Fruit fly (Drosophila melanogaster) whole organism, embryonic: ENCODE measurements around the gene Hem.

Experiments
- Awh ChIP-seq: fragments of 200-800 bp; sonication (Bioruptor generic); IDR thresholded peaks from 2 replicates; pipeline ENCODE4, ENCODE4 v1.3.6; 2022; ENCODE audit warnings: missing biosample characterization, missing genetic modification characterization
- Bgb ChIP-seq: fragments of 200-800 bp; sonication (Bioruptor generic); IDR thresholded peaks from 2 replicates; pipeline ENCODE4 v1.3.6; 2022; ENCODE audit warnings: missing biosample characterization, missing genetic modification characterization; ENCODE audit not compliant: partially characterized antibody
- CG10147 ChIP-seq: fragments of 200-800 bp; sonication (Bioruptor generic); optimal IDR thresholded peaks from 2 replicates; lab custom pipeline; 2019; ENCODE audit warnings: missing biosample characterization, mild to moderate bottlenecking, missing genetic modification characterization, moderate library complexity
- CG10209 ChIP-seq: fragments of 200-800 bp; sonication (Bioruptor generic); optimal IDR thresholded peaks from 3 replicates; lab custom pipeline; 2017; ENCODE audit warnings: missing biosample characterization, mild to moderate bottlenecking, missing genetic modification characterization, missing genetic modification reagents
- CG10462 ChIP-seq: fragments of 200-800 bp; sonication (Bioruptor generic); optimal IDR thresholded peaks from 2 replicates; lab custom pipeline; 2016; ENCODE audit warnings: missing biosample characterization, missing genetic modification characterization
- CG11723 ChIP-seq: fragments of 200-800 bp; sonication (Bioruptor generic); optimal IDR thresholded peaks from 2 replicates; lab custom pipeline; 2017; ENCODE audit warnings: missing biosample characterization, mild to moderate bottlenecking, missing genetic modification characterization
- CG12219 ChIP-seq: fragments of 200-800 bp; sonication (Bioruptor generic); optimal IDR thresholded peaks from 3 replicates; lab custom pipeline; 2018; ENCODE audit warnings: missing biosample characterization, mild to moderate bottlenecking, missing genetic modification characterization
- CG13287 ChIP-seq: fragments of 200-800 bp; sonication (Bioruptor generic); IDR thresholded peaks from 2 replicates; pipeline ENCODE4 v1.3.6; 2022; ENCODE audit warnings: missing biosample characterization, missing genetic modification characterization; ENCODE audit not compliant: partially characterized antibody
- CG13296 ChIP-seq: fragments of 200-800 bp; sonication (Bioruptor generic); optimal IDR thresholded peaks from 3 replicates; lab custom pipeline; 2018; ENCODE audit warnings: missing biosample characterization, mild to moderate bottlenecking, missing genetic modification characterization
- CG15514 ChIP-seq: fragments of 200-800 bp; sonication (Bioruptor generic); optimal IDR thresholded peaks from 3 replicates; lab custom pipeline; 2017; ENCODE audit warnings: missing biosample characterization, missing genetic modification characterization, mild to moderate bottlenecking, moderate library complexity, missing genetic modification reagents
- CG2120 ChIP-seq: fragments of 200-800 bp; sonication (Bioruptor generic); optimal IDR thresholded peaks from 3 replicates; lab custom pipeline; 2016; ENCODE audit warnings: missing biosample characterization, missing genetic modification characterization
- CG31224 ChIP-seq: fragments of 200-800 bp; sonication (Bioruptor generic); IDR thresholded peaks from 2 replicates; pipeline ENCODE4 v1.3.6; 2022; ENCODE audit warnings: missing biosample characterization, missing genetic modification characterization
- CG32532 ChIP-seq: fragments of 200-800 bp; sonication (Bioruptor generic); IDR thresholded peaks from 2 replicates; pipeline ENCODE4 v1.3.6; 2022; ENCODE audit warnings: missing biosample characterization, missing genetic modification characterization
- CG32772 ChIP-seq: fragments of 200-800 bp; sonication (Bioruptor generic); IDR thresholded peaks from 2 replicates; pipeline ENCODE4 v1.3.6; 2022; ENCODE audit warnings: missing biosample characterization, missing genetic modification characterization
- CG3838 ChIP-seq: fragments of 200-800 bp; sonication (Bioruptor generic); optimal IDR thresholded peaks from 3 replicates; lab custom pipeline; 2016; ENCODE audit warnings: missing biosample characterization, missing genetic modification characterization
- CG3847 ChIP-seq: fragments of 200-800 bp; sonication (Bioruptor generic); IDR thresholded peaks from 2 replicates; pipeline ENCODE4 v1.3.6; 2022; ENCODE audit warnings: missing biosample characterization, missing genetic modification characterization
- CG3995 ChIP-seq: fragments of 200-800 bp; sonication (Bioruptor generic); optimal IDR thresholded peaks from 3 replicates; lab custom pipeline; 2016; ENCODE audit warnings: missing biosample characterization, missing genetic modification characterization
- CG4617 ChIP-seq: fragments of 200-800 bp; sonication (Bioruptor generic); optimal IDR thresholded peaks from 3 replicates; lab custom pipeline; 2016; ENCODE audit warnings: missing biosample characterization, missing genetic modification characterization, borderline replicate concordance
- CG5953 ChIP-seq: fragments of 200-800 bp; sonication (Bioruptor generic); IDR thresholded peaks from 2 replicates; pipeline ENCODE4 v1.3.6; 2022; ENCODE audit warnings: missing biosample characterization, missing genetic modification characterization
- CG6765 ChIP-seq: fragments of 200-800 bp; sonication (Bioruptor generic); optimal IDR thresholded peaks from 3 replicates; lab custom pipeline; 2017; ENCODE audit warnings: missing biosample characterization, mild to moderate bottlenecking, missing genetic modification characterization
- CG8478 ChIP-seq: fragments of >200 bp; optimal IDR thresholded peaks from 2 replicates; lab custom pipeline; 2018
- CTCF ChIP-seq: fragments of 200-800 bp; sonication (Bioruptor generic); optimal IDR thresholded peaks from 2 replicates; lab custom pipeline; 2017; ENCODE audit warnings: missing biosample characterization, mild to moderate bottlenecking, missing genetic modification characterization, moderate library complexity
- Camta ChIP-seq: fragments of 200-800 bp; sonication (Bioruptor generic); optimal IDR thresholded peaks from 2 replicates; lab custom pipeline; 2016; ENCODE audit warnings: missing biosample characterization, missing genetic modification characterization
- Dad ChIP-seq: fragments of 200-800 bp; sonication (Bioruptor generic); optimal IDR thresholded peaks from 3 replicates; lab custom pipeline; 2016; ENCODE audit warnings: missing biosample characterization, missing genetic modification characterization
- Deaf1 ChIP-seq: fragments of 200-800 bp; optimal IDR thresholded peaks from 3 replicates; lab custom pipeline; 2019; ENCODE audit warnings: missing biosample characterization, mild to moderate bottlenecking, missing genetic modification characterization, moderate library complexity
- Dek ChIP-seq: fragments of 200-800 bp; sonication (Bioruptor generic); optimal IDR thresholded peaks from 3 replicates; lab custom pipeline; 2019; ENCODE audit warnings: missing biosample characterization, mild to moderate bottlenecking, missing genetic modification characterization, moderate library complexity
- HmgZ ChIP-seq: fragments of 200-800 bp; sonication (Bioruptor generic); optimal IDR thresholded peaks from 2 replicates; lab custom pipeline; 2018; ENCODE audit warnings: missing biosample characterization, mild to moderate bottlenecking, missing genetic modification characterization
- Hmr ChIP-seq: fragments of 200-800 bp; sonication (Bioruptor generic); optimal IDR thresholded peaks from 3 replicates; lab custom pipeline; 2017; ENCODE audit warnings: mild to moderate bottlenecking, missing biosample characterization, missing genetic modification reagents, missing genetic modification characterization
- Hsf ChIP-seq: fragments of 200-800 bp; sonication (Bioruptor generic); optimal IDR thresholded peaks from 3 replicates; lab custom pipeline; 2016; ENCODE audit warnings: missing biosample characterization, missing genetic modification characterization
- Med ChIP-seq: fragments of 200-800 bp; sonication (Bioruptor generic); peaks from one replicate; lab custom pipeline; 2016; ENCODE audit warnings: missing biosample characterization, missing genetic modification characterization, mild to moderate bottlenecking, inconsistent platforms, moderate library complexity
- Mrtf ChIP-seq: fragments of 200-800 bp; sonication (Bioruptor generic); IDR thresholded peaks from 3 replicates; pipeline ENCODE4 v1.3.6; 2022; ENCODE audit warnings: missing biosample characterization, missing genetic modification characterization
- Neu2 ChIP-seq: fragments of 200-800 bp; sonication (Bioruptor generic); optimal IDR thresholded peaks from 3 replicates; lab custom pipeline; 2016; ENCODE audit warnings: missing biosample characterization, missing genetic modification characterization, borderline replicate concordance
- Side ChIP-seq: fragments of 200-800 bp; sonication (Bioruptor generic); optimal IDR thresholded peaks from 2 replicates; lab custom pipeline; 2016; ENCODE audit warnings: missing biosample characterization, missing genetic modification characterization
- Stat92E ChIP-seq, 3 experiments: fragments of >200 bp in 2 of 3; fragments of 200-800 bp in 1 of 3; sonication (Bioruptor generic) in 1 of 3; optimal IDR thresholded peaks; 2 replicates each; lab custom pipeline; 2017 to 2019; ENCODE audit warnings: missing biosample characterization in 3 of 3, missing genetic modification characterization in 3 of 3, mild to moderate bottlenecking in 1 of 3, moderate library complexity in 1 of 3
- disco-r ChIP-seq: fragments of 200-800 bp; sonication (Bioruptor generic); optimal IDR thresholded peaks from 2 replicates; lab custom pipeline; 2016; ENCODE audit warnings: missing biosample characterization, missing genetic modification characterization
- ewg ChIP-seq: fragments of 200-800 bp; sonication (Bioruptor generic); optimal IDR thresholded peaks from 3 replicates; lab custom pipeline; 2017; ENCODE audit warnings: mild to moderate bottlenecking, missing biosample characterization, missing genetic modification reagents, missing genetic modification characterization
- fu2 ChIP-seq: fragments of 200-800 bp; sonication (Bioruptor generic); optimal IDR thresholded peaks from 2 replicates; lab custom pipeline; 2016; ENCODE audit warnings: missing biosample characterization, missing genetic modification characterization
- kah ChIP-seq: fragments of 200-800 bp; sonication (Bioruptor generic); optimal IDR thresholded peaks from 2 replicates; lab custom pipeline; 2018; ENCODE audit warnings: missing biosample characterization, mild to moderate bottlenecking, missing genetic modification characterization
- lbe ChIP-seq: fragments of 200-800 bp; sonication (Bioruptor generic); optimal IDR thresholded peaks from 2 replicates; lab custom pipeline; 2016; ENCODE audit warnings: missing biosample characterization, mild to moderate bottlenecking, missing genetic modification characterization
- lola ChIP-seq, 3 experiments: fragments of >200 bp in 2 of 3; fragments of 200-800 bp in 1 of 3; sonication (Bioruptor generic) in 1 of 3; optimal IDR thresholded peaks; 2 replicates each; lab custom pipeline; 2017 to 2019; ENCODE audit warnings: missing biosample characterization in 3 of 3, missing genetic modification characterization in 3 of 3, mild to moderate bottlenecking in 1 of 3, moderate library complexity in 1 of 3
- nmo ChIP-seq: fragments of 200-800 bp; sonication (Bioruptor generic); optimal IDR thresholded peaks from 2 replicates; lab custom pipeline; 2018; ENCODE audit warnings: missing biosample characterization, mild to moderate bottlenecking, missing genetic modification characterization, moderate library complexity
- pan ChIP-seq, 4 experiments: fragments of >200 bp in 3 of 4; fragments of 200-800 bp in 1 of 4; sonication (Bioruptor generic) in 1 of 4; optimal IDR thresholded peaks in 3 of 4; IDR thresholded peaks in 1 of 4; 2 replicates each; pipeline versions ENCODE4 v1.3.6 to Lab custom; 2017 to 2022; ENCODE audit warnings: missing biosample characterization in 2 of 4, missing genetic modification characterization in 2 of 4, mixed read lengths in 1 of 4
- pnt ChIP-seq: fragments of 200-800 bp; sonication (Bioruptor generic); optimal IDR thresholded peaks from 3 replicates; lab custom pipeline; 2016; ENCODE audit warnings: missing biosample characterization, missing genetic modification characterization
- pum ChIP-seq: fragments of 200-800 bp; sonication (Bioruptor generic); optimal IDR thresholded peaks from 2 replicates; lab custom pipeline; 2016; ENCODE audit warnings: missing biosample characterization, missing genetic modification characterization
- seq ChIP-seq: fragments of 200-800 bp; sonication (Bioruptor generic); IDR thresholded peaks from 2 replicates; pipeline ENCODE4 v1.3.6; 2022; ENCODE audit warnings: missing biosample characterization, missing genetic modification characterization
- tll ChIP-seq, 2 experiments: fragments of 200-800 bp in 1 of 2; fragments of >200 bp in 1 of 2; sonication (Bioruptor generic) in 1 of 2; optimal IDR thresholded peaks; 2 replicates each; lab custom pipeline; 2017 to 2019; ENCODE audit warnings: missing biosample characterization in 2 of 2, missing genetic modification characterization in 2 of 2, mild to moderate bottlenecking in 1 of 2, moderate library complexity in 1 of 2
- vnd ChIP-seq: fragments of 200-800 bp; sonication (Bioruptor generic); IDR thresholded peaks from 3 replicates; pipeline ENCODE4 v1.3.6; 2022; ENCODE audit warnings: missing biosample characterization, missing genetic modification characterization; ENCODE audit not compliant: partially characterized antibody
- wor ChIP-seq: fragments of 200-800 bp; sonication (Bioruptor generic); IDR thresholded peaks from 2 replicates; pipeline ENCODE4 v1.3.6; 2022; ENCODE audit warnings: missing biosample characterization, missing genetic modification characterization
- zfh2 ChIP-seq: fragments of 200-800 bp; sonication (Bioruptor generic); optimal IDR thresholded peaks from 2 replicates; lab custom pipeline; 2016; ENCODE audit warnings: missing biosample characterization, missing genetic modification characterization

Hem gene

dm6 chr3L:22262797-22263423 is 25.1 kb downstream of the Hem start, which contains the start of the genes Rich and Ddx1 (continued):
- TF ChIP-seq CG32772 (GFP tag; lab: Robert Waterston, UW) (0 out of 2 replicates have a peak, but pooled peaks have one; percentile 13), CG10462 (GFP tag; lab: Kevin White, UChicago) (peak; percentile 33), tll (GFP tag; optimal IDR thresholded peaks at IDR 0.05; lab: Kevin White, UChicago) (peak in 1 of 2 experiments; percentile 81), CG3847 (GFP tag; lab: Robert Waterston, UW) (peak; percentile 65), vnd (GFP tag; lab: Robert Waterston, UW) (no peak), Dek (peak; percentile 34), CG32532 (GFP tag; lab: Robert Waterston, UW) (no peak; the same call in 1 of the 2 replicates), Awh (GFP tag; lab: Robert Waterston, UW) (no peak), Camta (peak; percentile 13), CG3995 (GFP tag; lab: Kevin White, UChicago) (peak; percentile 45), CG31224 (GFP tag; lab: Robert Waterston, UW) (no peak), ewg (GFP tag; lab: Kevin White, UChicago) (peak; percentile 56), CG10209 (GFP tag; lab: Kevin White, UChicago) (peak; percentile 54), CG6765 (GFP tag; lab: Kevin White, UChicago) (no peak), Stat92E (GFP tag; optimal IDR thresholded peaks at IDR 0.05; lab: Kevin White, UChicago) (no peak), CG8478 (lab: Kevin White, UChicago) (no peak), Bgb (no peak), kah (GFP tag; lab: Kevin White, UChicago) (peak; percentile 37), pum (GFP tag; lab: Kevin White, UChicago) (peak; percentile 19), CG15514 (GFP tag; lab: Kevin White, UChicago) (peak; percentile 98), HmgZ (tag; lab: Kevin White, UChicago) (peak; percentile 65), Med (GFP tag; lab: Kevin White, UChicago) (peak; percentile 88), CG12219 (GFP tag; lab: Kevin White, UChicago) (no peak), Hmr (GFP tag; lab: Kevin White, UChicago) (peak; percentile 49), CG3838 (GFP tag; lab: Kevin White, UChicago) (no peak), CG13287 (GFP tag; lab: Robert Waterston, UW) (peak; percentile 29; the same call in 1 of the 2 replicates), zfh2 (GFP tag; lab: Kevin White, UChicago) (peak; percentile 52), CG2120 (GFP tag; lab: Kevin White, UChicago) (peak; percentile 72), CG4617 (peak; percentile 41), CG5953 (no peak), disco-r (GFP tag; lab: Kevin White, UChicago) (no peak), pan (optimal IDR thresholded peaks at IDR 0.05; lab: Kevin White, UChicago) (no peak), pan (GFP tag; optimal IDR thresholded peaks at IDR 0.05 in 1 of 2, IDR thresholded peaks at IDR 0.05 in 1 of 2) (peak in 1 of 2 experiments; percentile 9), nmo (GFP tag; lab: Kevin White, UChicago) (peak; percentile 73), Hsf (GFP tag; lab: Kevin White, UChicago) (peak; percentile 57), pnt (GFP tag; lab: Kevin White, UChicago) (no peak), lola (GFP tag; optimal IDR thresholded peaks at IDR 0.05; lab: Kevin White, UChicago) (peak in 1 of 3 experiments; percentile 60), CG10147 (GFP tag; lab: Kevin White, UChicago) (peak; percentile 30), CTCF (no peak), Deaf1 (tag; lab: Kevin White, UChicago) (no peak), seq (GFP tag; lab: Robert Waterston, UW) (no peak), Neu2 (no peak), Side (peak; percentile 33), Dad (peak; percentile 41), Mrtf (GFP tag; lab: Robert Waterston, UW) (no peak), CG11723 (GFP tag; lab: Kevin White, UChicago) (peak; percentile 15), CG13296 (GFP tag; lab: Kevin White, UChicago) (peak; percentile 40), fu2 (GFP tag; lab: Kevin White, UChicago) (peak; percentile 17), lbe (GFP tag; lab: Kevin White, UChicago) (peak; percentile 49), wor (GFP tag; lab: Robert Waterston, UW) (no peak)
